Fruit fly (Drosophila melanogaster): ENCODE results near the gene CG11345.

The CG11345 gene

dm6 chr3L:4475704-4476103, 17.7 kb upstream of the CG11345 start:
- TF ChIP-seq Crg-1 (GFP tag; optimal IDR thresholded peaks at IDR 0.05), result no peak

DNA sequence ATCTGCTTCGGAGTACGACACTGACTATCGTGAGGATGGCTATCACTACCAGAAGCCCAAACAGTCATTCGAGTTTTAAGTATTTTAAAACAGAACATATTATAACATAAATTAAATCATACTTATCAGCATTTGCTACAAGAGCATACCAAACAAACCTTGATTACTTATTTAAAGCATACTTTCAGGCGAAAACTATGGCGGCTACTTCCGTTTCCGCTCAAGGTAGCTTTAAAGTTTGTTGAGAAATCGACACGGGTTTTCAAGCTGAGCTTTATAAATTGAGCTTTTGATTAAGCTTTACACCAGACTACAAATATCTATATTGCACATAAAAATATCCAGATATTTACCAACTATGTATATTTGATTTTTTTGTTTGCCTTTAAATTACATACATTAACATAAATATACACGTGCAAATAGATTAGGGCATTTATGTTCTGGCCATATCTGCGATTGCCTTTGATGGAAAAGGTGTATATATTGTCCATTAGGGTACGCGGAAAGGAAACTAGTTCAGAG, 17.0 kb upstream of the CG11345 start:
- TF ChIP-seq cnc (optimal IDR thresholded peaks at IDR 0.05) (no peak), CG7045 (GFP tag; optimal IDR thresholded peaks at IDR 0.05) (peak; percentile 48), ovo (GFP tag; optimal IDR thresholded peaks at IDR 0.05) (no peak), Mnt (GFP tag; optimal IDR thresholded peaks at IDR 0.05) (no peak), cic (GFP tag; optimal IDR thresholded peaks at IDR 0.05) (no peak), bab1 (GFP tag; optimal IDR thresholded peaks at IDR 0.05) (peak; percentile 91), CG5204 (GFP tag; optimal IDR thresholded peaks at IDR 0.05) (no peak), CG14711 (tag; optimal IDR thresholded peaks at IDR 0.05) (peak; percentile 23), toe (GFP tag; optimal IDR thresholded peaks at IDR 0.05) (no peak)

- TF ChIP-seq cnc (optimal IDR thresholded peaks at IDR 0.05), result no peak
Observed at dm6 chr3L:4472768-4473167, 14.8 kb upstream of the CG11345 start, which contains the start of gene CG11349. Gene CG11349 (plus strand): TSS chr3L:4473068.

DNA sequence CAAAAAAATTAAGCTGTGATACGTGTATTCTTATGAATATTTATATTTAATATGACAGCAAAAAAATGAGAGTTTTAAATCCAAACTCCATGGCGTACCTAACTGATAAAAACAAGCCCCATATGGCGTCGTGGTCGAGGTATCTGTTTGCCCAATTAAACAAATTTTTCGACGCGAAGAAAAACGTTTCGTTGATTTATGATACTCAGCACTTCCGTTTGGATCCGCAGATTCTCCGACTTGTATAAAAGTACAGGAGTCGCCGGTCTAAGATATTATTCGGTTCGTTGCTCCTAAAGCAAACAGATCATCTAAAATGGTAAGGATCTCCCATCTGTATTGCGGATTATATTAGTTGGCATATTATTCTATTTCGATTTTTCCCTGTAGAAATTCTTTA, 13.5 kb upstream of the CG11345 start, which contains the start of gene CG32248:
Gene CG32248, plus strand, starts transcription at position 301 of the 400 bp plus-strand sequence.
- TF ChIP-seq pad (GFP tag; optimal IDR thresholded peaks at IDR 0.05) (no peak), CG33017 (tag; optimal IDR thresholded peaks at IDR 0.05) (no peak), Hr96 (GFP tag; optimal IDR thresholded peaks at IDR 0.05) (no peak)

- TF ChIP-seq CG7045 (GFP tag; optimal IDR thresholded peaks at IDR 0.05) (no peak), toe (GFP tag; optimal IDR thresholded peaks at IDR 0.05) (no peak), kay (GFP tag; ENCODE audit: borderline replicate concordance) (peak; percentile 33)
Observed at dm6 chr3L:4469701-4470100, 11.7 kb upstream of the CG11345 start, which contains the start of gene CG32249. Gene CG32249 (plus strand): TSS chr3L:4470001.

dm6 chr3L:4466530-4466929, 8.6 kb upstream of the CG11345 start, which contains the start of gene CG32241:
Gene CG32241 (minus strand): TSS chr3L:4466630.
- TF ChIP-seq CG14711 (tag; optimal IDR thresholded peaks at IDR 0.05) (no peak), CG5204 (GFP tag; optimal IDR thresholded peaks at IDR 0.05) (no peak), Mnt (GFP tag; optimal IDR thresholded peaks at IDR 0.05) (no peak), pad (GFP tag; optimal IDR thresholded peaks at IDR 0.05) (no peak), cnc (optimal IDR thresholded peaks at IDR 0.05) (no peak), CG33017 (tag; optimal IDR thresholded peaks at IDR 0.05) (no peak)

DNA sequence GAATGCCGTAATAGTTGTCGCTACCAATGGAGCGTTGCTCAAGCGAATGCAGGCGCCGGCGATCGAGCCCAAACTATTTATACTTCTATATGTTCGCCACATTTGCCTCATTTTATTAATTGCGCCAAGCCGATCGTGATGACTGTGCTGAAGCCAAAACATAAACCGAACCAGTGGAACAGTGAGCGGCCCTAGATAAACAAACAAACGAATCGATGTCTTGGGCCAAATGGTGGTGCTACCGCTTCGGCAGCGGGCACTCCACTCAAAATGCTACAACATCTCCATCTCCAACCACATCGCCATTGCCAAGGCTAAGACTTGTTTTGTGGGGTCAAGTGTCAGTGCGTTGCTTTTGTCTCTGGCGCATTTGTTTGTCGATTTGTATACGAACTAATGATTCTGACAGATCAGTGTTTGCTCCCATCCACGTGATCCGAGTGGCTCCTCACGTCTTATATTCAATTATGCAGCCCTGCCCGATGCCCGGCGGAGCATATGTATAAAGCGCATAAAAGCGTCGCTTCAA, 5.9 kb upstream of the CG11345 start, which contains the start of gene CG15024:
Gene CG15024, minus strand, starts transcription at position 51 of the 529 bp plus-strand sequence.
- TF ChIP-seq cic (GFP tag; optimal IDR thresholded peaks at IDR 0.05), result no peak
- TF ChIP-seq CG7101 (tag; optimal IDR thresholded peaks at IDR 0.05), result no peak
- no peak for TF ChIP-seq CG14711 (tag; optimal IDR thresholded peaks at IDR 0.05)
- TF ChIP-seq CG33017 (tag; optimal IDR thresholded peaks at IDR 0.05), result no peak
- TF ChIP-seq pad (GFP tag; optimal IDR thresholded peaks at IDR 0.05), result no peak
- TF ChIP-seq Crg-1 (GFP tag; optimal IDR thresholded peaks at IDR 0.05), result no peak
- TF ChIP-seq CG12768 (GFP tag; optimal IDR thresholded peaks at IDR 0.05), result no peak
- no peak for TF ChIP-seq CG7045 (GFP tag; optimal IDR thresholded peaks at IDR 0.05)
- no peak for TF ChIP-seq Mnt (GFP tag; optimal IDR thresholded peaks at IDR 0.05)
- TF ChIP-seq Clk (GFP tag; optimal IDR thresholded peaks at IDR 0.05), result no peak
- no peak for TF ChIP-seq cnc (optimal IDR thresholded peaks at IDR 0.05)
- TF ChIP-seq ovo (GFP tag; optimal IDR thresholded peaks at IDR 0.05), result no peak
- no peak for TF ChIP-seq Hr96 (GFP tag; optimal IDR thresholded peaks at IDR 0.05)
- TF ChIP-seq CG5204 (GFP tag; optimal IDR thresholded peaks at IDR 0.05), result no peak
- no peak for TF ChIP-seq tj (GFP tag; optimal IDR thresholded peaks at IDR 0.05)

- TF ChIP-seq pad (GFP tag; optimal IDR thresholded peaks at IDR 0.05) (no peak), CG11617 (GFP tag; optimal IDR thresholded peaks at IDR 0.05) (no peak)
Observed at dm6 chr3L:4461454-4462045, 3.6 kb upstream of the CG11345 start, which contains the start of gene CG15023. Gene CG15023 (minus strand): TSS chr3L:4461504.

All from whole organism, adult.